Worm (Caenorhabditis elegans): ENCODE data around the gene B0218.5.

DNA sequence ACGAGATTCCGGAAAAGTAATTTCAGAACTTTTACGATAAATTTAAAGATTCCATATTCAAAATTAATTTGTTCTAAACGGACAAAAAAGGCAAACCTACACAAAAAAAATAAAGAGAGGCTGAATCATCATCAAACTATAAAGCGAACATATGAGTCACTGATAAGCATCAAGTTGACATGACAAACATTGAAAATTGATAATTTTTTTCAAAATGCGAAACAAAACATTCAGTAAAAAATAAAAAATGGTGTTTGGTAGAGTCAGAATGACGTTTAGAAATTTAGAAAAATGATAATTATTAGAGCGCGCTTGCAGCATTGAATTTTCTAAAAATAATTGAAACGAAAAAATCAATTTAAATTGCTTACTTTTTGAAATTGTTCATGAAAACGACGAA, 42.8 kb upstream of the B0218.5 start:
- TF ChIP-seq klf-2 (GFP tag; conservative IDR thresholded peaks at IDR 0.05) (no peak), T22C8.4 (GFP tag; IDR thresholded peaks at IDR 0.05) (no peak), flt-1 (GFP tag; IDR thresholded peaks at IDR 0.05) (no peak), ztf-23 (GFP tag; IDR thresholded peaks at IDR 0.05) (no peak), med-1 (GFP tag; optimal IDR thresholded peaks at IDR 0.05; ENCODE audit: insufficient read depth) (no peak), tab-1 (GFP tag; IDR thresholded peaks at IDR 0.05) (no peak), cog-1 (tag; optimal IDR thresholded peaks at IDR 0.05) (no peak)
